Fruit fly (Drosophila melanogaster) whole organism, embryonic: Measurements from ENCODE around the gene Lrrk.

ENCODE experiments used
- Adf1 ChIP-seq: fragments of 200-800 bp; sonication (Bioruptor generic); IDR thresholded peaks from 2 replicates; pipeline ENCODE4 v1.3.6; 2022; ENCODE audit warnings: missing biosample characterization, missing genetic modification characterization
- Asciz ChIP-seq: fragments of 200-800 bp; sonication (Bioruptor generic); optimal IDR thresholded peaks from 2 replicates; lab custom pipeline; 2017; ENCODE audit warnings: missing biosample characterization, mild to moderate bottlenecking, missing genetic modification characterization, missing genetic modification reagents
- CG1024 ChIP-seq: fragments of 200-800 bp; sonication (Bioruptor generic); IDR thresholded peaks from 2 replicates; pipeline ENCODE4 v1.3.6; 2022; ENCODE audit warnings: missing biosample characterization, missing genetic modification characterization
- CG11247 ChIP-seq: fragments of 200-800 bp; sonication (Bioruptor generic); IDR thresholded peaks from 2 replicates; pipeline ENCODE4 v1.3.6; 2022; ENCODE audit warnings: missing biosample characterization, missing genetic modification characterization
- CG11398 ChIP-seq: fragments of 200-800 bp; sonication (Bioruptor generic); optimal IDR thresholded peaks from 2 replicates; lab custom pipeline; 2016; ENCODE audit warnings: missing biosample characterization, missing genetic modification characterization
- CG12769 ChIP-seq: fragments of 200-800 bp; sonication (Bioruptor generic); optimal IDR thresholded peaks from 2 replicates; lab custom pipeline; 2019; ENCODE audit warnings: missing biosample characterization, mild to moderate bottlenecking, missing genetic modification characterization, moderate library complexity
- CG12942 ChIP-seq: fragments of 200-800 bp; sonication (Bioruptor generic); optimal IDR thresholded peaks from 3 replicates; lab custom pipeline; 2016; ENCODE audit warnings: missing biosample characterization, missing genetic modification characterization
- CG14667 ChIP-seq: fragments of 200-800 bp; sonication (Bioruptor generic); IDR thresholded peaks from 2 replicates; pipeline ENCODE4 v1.3.6; 2022; ENCODE audit warnings: missing biosample characterization, missing genetic modification characterization
- CG15479 ChIP-seq: fragments of 200-800 bp; sonication (Bioruptor generic); optimal IDR thresholded peaks from 3 replicates; lab custom pipeline; 2019; ENCODE audit warnings: missing biosample characterization, mild to moderate bottlenecking, missing genetic modification characterization, moderate library complexity
- CG15601 ChIP-seq: fragments of 200-800 bp; sonication (Bioruptor generic); optimal IDR thresholded peaks from 3 replicates; lab custom pipeline; 2019; ENCODE audit warnings: missing biosample characterization, mild to moderate bottlenecking, missing genetic modification characterization, moderate library complexity
- CG16779 ChIP-seq: fragments of 200-800 bp; sonication (Bioruptor generic); IDR thresholded peaks from 2 replicates; pipeline ENCODE4 v1.3.6; 2022; ENCODE audit warnings: missing biosample characterization, missing genetic modification characterization
- CG16863 ChIP-seq: fragments of 200-800 bp; sonication (Bioruptor generic); optimal IDR thresholded peaks from 3 replicates; lab custom pipeline; 2016; ENCODE audit warnings: missing biosample characterization, missing genetic modification characterization
- CG18619 ChIP-seq: fragments of 200-800 bp; sonication (Bioruptor generic); optimal IDR thresholded peaks from 3 replicates; lab custom pipeline; 2017; ENCODE audit warnings: missing biosample characterization, mild to moderate bottlenecking, missing genetic modification characterization
- CG30403 ChIP-seq: fragments of 200-800 bp; sonication (Bioruptor generic); optimal IDR thresholded peaks from 3 replicates; lab custom pipeline; 2016; ENCODE audit warnings: missing biosample characterization, missing genetic modification characterization
- CG3281 ChIP-seq: fragments of 200-800 bp; sonication (Bioruptor generic); optimal IDR thresholded peaks from 3 replicates; lab custom pipeline; 2017; ENCODE audit warnings: missing biosample characterization, mild to moderate bottlenecking, missing genetic modification characterization
- CG3995 ChIP-seq: fragments of 200-800 bp; sonication (Bioruptor generic); optimal IDR thresholded peaks from 3 replicates; lab custom pipeline; 2016; ENCODE audit warnings: missing biosample characterization, missing genetic modification characterization
- CG43689 ChIP-seq: fragments of 200-800 bp; sonication (Bioruptor generic); IDR thresholded peaks from 2 replicates; pipeline ENCODE4 v1.3.6; 2022; ENCODE audit warnings: missing biosample characterization, missing genetic modification characterization
- CG8944 ChIP-seq: fragments of 200-800 bp; sonication (Bioruptor generic); optimal IDR thresholded peaks from 3 replicates; lab custom pipeline; 2016; ENCODE audit warnings: missing biosample characterization, missing genetic modification characterization
- CG9727 ChIP-seq: fragments of 200-800 bp; sonication (Bioruptor generic); optimal IDR thresholded peaks from 3 replicates; lab custom pipeline; 2017; ENCODE audit warnings: missing biosample characterization, mild to moderate bottlenecking, missing genetic modification characterization
- CG9876 ChIP-seq: fragments of 200-800 bp; sonication (Bioruptor generic); optimal IDR thresholded peaks from 2 replicates; lab custom pipeline; 2016; ENCODE audit warnings: missing biosample characterization, missing genetic modification characterization
- Dfd ChIP-seq, 2 experiments: fragments of >200 bp; optimal IDR thresholded peaks; 2 replicates each; lab custom pipeline; 2017; ENCODE audit warnings: missing biosample characterization in 2 of 2, missing genetic modification characterization in 2 of 2
- Doc2 ChIP-seq: fragments of 200-800 bp; sonication (Bioruptor generic); IDR thresholded peaks from 2 replicates; pipeline ENCODE4 v1.3.6; 2022; ENCODE audit warnings: missing biosample characterization, missing genetic modification characterization
- Gug ChIP-seq: fragments of 200-800 bp; sonication (Bioruptor generic); IDR thresholded peaks from 4 replicates; pipeline ENCODE4 v1.3.6; 2022; ENCODE audit warnings: missing biosample characterization, missing genetic modification characterization
- Hey ChIP-seq: fragments of 200-800 bp; sonication (Bioruptor generic); optimal IDR thresholded peaks from 3 replicates; lab custom pipeline; 2018; ENCODE audit warnings: missing biosample characterization, mild to moderate bottlenecking, missing genetic modification characterization
- HmgD ChIP-seq: fragments of 200-800 bp; sonication (Bioruptor generic); optimal IDR thresholded peaks from 3 replicates; lab custom pipeline; 2016; ENCODE audit warnings: missing biosample characterization, missing genetic modification characterization
- HmgZ ChIP-seq: fragments of 200-800 bp; sonication (Bioruptor generic); optimal IDR thresholded peaks from 2 replicates; lab custom pipeline; 2018; ENCODE audit warnings: missing biosample characterization, mild to moderate bottlenecking, missing genetic modification characterization
- Lhr ChIP-seq: fragments of 200-800 bp; sonication (Bioruptor generic); optimal IDR thresholded peaks from 3 replicates; lab custom pipeline; 2017; ENCODE audit warnings: mild to moderate bottlenecking, missing biosample characterization, missing genetic modification reagents, missing genetic modification characterization
- Lpt ChIP-seq: fragments of >200 bp; optimal IDR thresholded peaks from 2 replicates; lab custom pipeline; 2018; ENCODE audit warnings: missing biosample characterization, missing genetic modification characterization
- MBD-R2 ChIP-seq: fragments of 200-800 bp; sonication (Bioruptor generic); IDR thresholded peaks from 2 replicates; pipeline ENCODE4 v1.3.6; 2022; ENCODE audit warnings: missing biosample characterization, missing genetic modification characterization
- Mrtf ChIP-seq: fragments of 200-800 bp; sonication (Bioruptor generic); IDR thresholded peaks from 3 replicates; pipeline ENCODE4 v1.3.6; 2022; ENCODE audit warnings: missing biosample characterization, missing genetic modification characterization
- Nf-YA ChIP-seq: fragments of 200-800 bp; sonication (Bioruptor generic); IDR thresholded peaks from 2 replicates; pipeline ENCODE4 v1.3.6; 2022; ENCODE audit warnings: missing biosample characterization, missing genetic modification characterization
- Side ChIP-seq: fragments of 200-800 bp; sonication (Bioruptor generic); optimal IDR thresholded peaks from 2 replicates; lab custom pipeline; 2016; ENCODE audit warnings: missing biosample characterization, missing genetic modification characterization
- ara ChIP-seq: fragments of 200-800 bp; sonication (Bioruptor generic); IDR thresholded peaks from 2 replicates; pipeline ENCODE4 v1.3.6; 2022; ENCODE audit warnings: missing biosample characterization, missing genetic modification characterization
- br ChIP-seq: fragments of >200 bp; optimal IDR thresholded peaks from 2 replicates; lab custom pipeline; 2017
- cato ChIP-seq: fragments of 200-800 bp; sonication (Bioruptor generic); optimal IDR thresholded peaks from 2 replicates; lab custom pipeline; 2016; ENCODE audit warnings: missing biosample characterization, missing genetic modification characterization, borderline replicate concordance
- cg ChIP-seq: fragments of 200-800 bp; sonication (Bioruptor generic); optimal IDR thresholded peaks from 3 replicates; lab custom pipeline; 2019; ENCODE audit warnings: missing biosample characterization, mild to moderate bottlenecking, missing genetic modification characterization, moderate library complexity
- chn ChIP-seq: fragments of 200-800 bp; sonication (Bioruptor generic); optimal IDR thresholded peaks from 2 replicates; lab custom pipeline; 2016; ENCODE audit warnings: missing biosample characterization, missing genetic modification characterization
- ems ChIP-seq: fragments of 200-800 bp; sonication (Bioruptor generic); optimal IDR thresholded peaks from 3 replicates; lab custom pipeline; 2016; ENCODE audit warnings: missing biosample characterization, missing genetic modification characterization
- eve ChIP-seq, 2 experiments: fragments of >200 bp; optimal IDR thresholded peaks; 2 replicates each; lab custom pipeline; 2017; ENCODE audit warnings: missing biosample characterization in 2 of 2, missing genetic modification characterization in 2 of 2
- fru ChIP-seq: fragments of >200 bp; optimal IDR thresholded peaks from 2 replicates; lab custom pipeline; 2017
- gsb ChIP-seq: fragments of 200-800 bp; sonication (Bioruptor generic); IDR thresholded peaks from 2 replicates; pipeline ENCODE4 v1.3.6; 2022; ENCODE audit warnings: missing biosample characterization, missing genetic modification characterization
- lola ChIP-seq, 3 experiments: fragments of >200 bp in 2 of 3; fragments of 200-800 bp in 1 of 3; sonication (Bioruptor generic) in 1 of 3; optimal IDR thresholded peaks; 2 replicates each; lab custom pipeline; 2017 to 2019; ENCODE audit warnings: missing biosample characterization in 3 of 3, missing genetic modification characterization in 3 of 3, mild to moderate bottlenecking in 1 of 3, moderate library complexity in 1 of 3
- luna ChIP-seq: fragments of 200-800 bp; sonication (Bioruptor generic); optimal IDR thresholded peaks from 2 replicates; lab custom pipeline; 2016; ENCODE audit warnings: missing biosample characterization, missing genetic modification characterization
- tio ChIP-seq: fragments of 200-800 bp; sonication (Bioruptor generic); optimal IDR thresholded peaks from 2 replicates; lab custom pipeline; 2017; ENCODE audit warnings: missing biosample characterization, missing genetic modification characterization, inconsistent platforms
- unc-4 ChIP-seq: fragments of 200-800 bp; sonication (Bioruptor generic); IDR thresholded peaks from 2 replicates; pipeline ENCODE4 v1.3.6; 2022; ENCODE audit warnings: missing biosample characterization, missing genetic modification characterization; ENCODE audit not compliant: partially characterized antibody
- unpg ChIP-seq: fragments of 200-800 bp; sonication (Bioruptor generic); optimal IDR thresholded peaks from 3 replicates; lab custom pipeline; 2018; ENCODE audit warnings: missing biosample characterization, mild to moderate bottlenecking, missing genetic modification characterization, moderate library complexity
- wek ChIP-seq: fragments of 200-800 bp; sonication (Bioruptor generic); optimal IDR thresholded peaks from 3 replicates; lab custom pipeline; 2018; ENCODE audit warnings: missing biosample characterization, mild to moderate bottlenecking, missing genetic modification characterization, moderate library complexity
- yki ChIP-seq: fragments of >200 bp; optimal IDR thresholded peaks from 3 replicates; lab custom pipeline; 2018
- z ChIP-seq: fragments of 200-800 bp; sonication (Bioruptor generic); IDR thresholded peaks from 3 replicates; pipeline ENCODE4 v1.3.6; 2022; ENCODE audit warnings: missing biosample characterization, missing genetic modification characterization
- zen2 ChIP-seq: fragments of 200-800 bp; sonication (Bioruptor generic); IDR thresholded peaks from 3 replicates; pipeline ENCODE4 v1.3.6; 2022; ENCODE audit warnings: missing biosample characterization, missing genetic modification characterization; ENCODE audit not compliant: partially characterized antibody

The Lrrk gene

dm6 chr3R:20587630-20588479 lies 47.4 kb upstream of the Lrrk start, which contains the start of gene Septin2 (continued):
- TF ChIP-seq luna (GFP tag; lab: Kevin White, UChicago) (no peak), unc-4 (GFP tag; lab: Robert Waterston, UW) (0 out of 2 replicates have a peak, but pooled peaks have one; percentile 32), cg (peak; percentile 88), Mrtf (no peak; the same call in 2 of the 3 replicates), z (GFP tag; lab: Robert Waterston, UW) (no peak), Nf-YA (GFP tag; lab: Robert Waterston, UW) (peak; percentile 59; the same call in 1 of the 2 replicates), CG9876 (GFP tag; lab: Kevin White, UChicago) (no peak), CG30403 (GFP tag; lab: Kevin White, UChicago) (peak; percentile 81), ems (GFP tag; lab: Kevin White, UChicago) (peak; percentile 49), Asciz (GFP tag; lab: Kevin White, UChicago) (peak; percentile 94), Hey (tag; lab: Kevin White, UChicago) (no peak), CG15479 (no peak), CG14667 (peak; percentile 59), MBD-R2 (GFP tag; lab: Robert Waterston, UW) (no peak; the same call in none of the 2 replicates), br (lab: Kevin White, UChicago) (no peak), CG16863 (GFP tag; lab: Kevin White, UChicago) (peak; percentile 80), fru (lab: Kevin White, UChicago) (no peak), CG1024 (GFP tag; lab: Robert Waterston, UW) (0 out of 2 replicates have a peak, but pooled peaks have one; percentile 2), CG12769 (no peak), Gug (GFP tag; lab: Robert Waterston, UW) (peak; percentile 59; the same call in 2 of the 4 replicates), gsb (GFP tag; lab: Robert Waterston, UW) (no peak), HmgZ (tag; lab: Kevin White, UChicago) (peak; percentile 19), zen2 (GFP tag; lab: Robert Waterston, UW) (no peak; the same call in 2 of the 3 replicates), cato (peak; percentile 76), unpg (peak; percentile 59), CG3281 (GFP tag; lab: Kevin White, UChicago) (peak; percentile 80), CG9727 (peak; percentile 89), CG43689 (GFP tag; lab: Robert Waterston, UW) (no peak), CG8944 (GFP tag; lab: Kevin White, UChicago) (no peak), Lpt (GFP tag; lab: Kevin White, UChicago) (no peak), CG3995 (no peak), CG12942 (peak; percentile 75), lola (GFP tag; optimal IDR thresholded peaks at IDR 0.05; lab: Kevin White, UChicago) (peak in 1 of 3 experiments; percentile 83), CG18619 (GFP tag; lab: Kevin White, UChicago) (peak; percentile 80), CG15601 (tag; lab: Kevin White, UChicago) (peak; percentile 80), HmgD (GFP tag; lab: Kevin White, UChicago) (no peak), Lhr (GFP tag; lab: Kevin White, UChicago) (peak; percentile 70), Doc2 (GFP tag; lab: Robert Waterston, UW) (no peak), CG16779 (0 out of 2 replicates have a peak, but pooled peaks have one; percentile 47), CG11398 (GFP tag; lab: Kevin White, UChicago) (peak; percentile 24), Side (peak; percentile 58), chn (GFP tag; lab: Kevin White, UChicago) (peak; percentile 73), wek (GFP tag; lab: Kevin White, UChicago) (peak; percentile 45), CG11247 (GFP tag; lab: Robert Waterston, UW) (no peak), ara (peak; percentile 77), yki (no peak), eve (GFP tag; optimal IDR thresholded peaks at IDR 0.05; lab: Kevin White, UChicago) (no peak), Dfd (GFP tag; optimal IDR thresholded peaks at IDR 0.05; lab: Kevin White, UChicago) (no peak), tio (GFP tag; lab: Kevin White, UChicago) (peak; percentile 88), Adf1 (GFP tag; lab: Robert Waterston, UW) (no peak)
